Worm (Caenorhabditis elegans) whole organism, L2 larva: Measurements from ENCODE around the gene grl-3.

Experiments
- lin-39 ChIP-seq: fragments of 150-350 bp; optimal IDR thresholded peaks from 2 replicates; lab custom pipeline; 2014; ENCODE audit warnings: missing biosample characterization, missing genetic modification reagents, missing genetic modification characterization
- lsy-2 ChIP-seq, 2 experiments: fragments of 150-350 bp in 1 of 2; sonication (generic microtip) in 1 of 2; optimal IDR thresholded peaks; 2 replicates each; lab custom pipeline; 2014 to 2017; ENCODE audit warnings: missing biosample characterization in 2 of 2, missing genetic modification characterization in 2 of 2
- mdl-1 ChIP-seq, 2 experiments: fragments of 150-350 bp in 1 of 2; sonication (generic microtip) in 1 of 2; optimal IDR thresholded peaks; 2 replicates each; lab custom pipeline; 2017; ENCODE audit warnings: missing biosample characterization in 2 of 2, missing genetic modification characterization in 2 of 2
- nhr-11 ChIP-seq: fragments of 150-350 bp; optimal IDR thresholded peaks from 2 replicates; lab custom pipeline; 2014; ENCODE audit warnings: missing biosample characterization, missing genetic modification characterization
- nhr-77 ChIP-seq: fragments of 150-350 bp; optimal IDR thresholded peaks from 2 replicates; lab custom pipeline; 2014; ENCODE audit warnings: missing biosample characterization, missing genetic modification characterization
- snpc-4 ChIP-seq: fragments of 150-350 bp; optimal IDR thresholded peaks from 2 replicates; lab custom pipeline; 2014; ENCODE audit warnings: missing biosample characterization, missing genetic modification characterization
- unc-39 ChIP-seq: fragments of 150-350 bp; optimal IDR thresholded peaks from 2 replicates; lab custom pipeline; 2014; ENCODE audit warnings: missing biosample characterization, missing genetic modification characterization
- zag-1 ChIP-seq: fragments of 150-350 bp; optimal IDR thresholded peaks from 2 replicates; lab custom pipeline; 2014; ENCODE audit warnings: missing biosample characterization, missing genetic modification characterization

DNA sequence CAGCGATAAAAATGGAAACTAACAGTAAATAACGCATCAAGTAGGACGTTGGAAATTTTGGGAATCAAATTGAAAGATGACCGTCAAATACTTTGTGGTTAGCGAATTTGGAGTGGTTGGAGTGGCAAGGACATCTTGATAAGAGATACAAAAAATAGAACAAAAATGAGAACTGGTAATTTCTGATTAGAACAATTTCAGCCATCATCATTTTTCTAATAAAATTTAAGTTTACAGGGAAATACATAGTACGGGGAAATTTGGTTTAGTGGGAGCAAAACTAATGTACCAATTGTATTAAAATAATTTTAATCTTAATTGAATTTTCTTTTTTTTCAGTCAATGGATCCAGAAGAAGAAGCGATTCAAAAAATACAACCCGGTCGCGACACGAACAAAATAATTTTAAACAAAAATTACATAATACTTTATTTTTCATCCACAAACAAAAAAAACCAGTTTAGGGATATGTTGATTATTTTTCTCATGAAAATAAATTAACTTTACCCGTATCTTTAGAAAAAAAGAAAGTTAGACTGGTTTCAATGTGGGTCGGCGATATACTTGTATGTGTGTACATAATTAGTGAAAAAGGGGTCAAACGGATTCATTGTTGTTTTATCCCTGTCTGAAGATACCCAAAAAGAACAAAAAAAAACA, at the start of gene grl-3, which contains the start of gene K03B8.8:
- TF ChIP-seq mdl-1 (tag; optimal IDR thresholded peaks at IDR 0.05; lab: Kevin White, UChicago) = no peak
- TF ChIP-seq nhr-77 = no peak
- TF ChIP-seq zag-1 (tag; lab: Kevin White, UChicago) = no peak
- no peak for TF ChIP-seq lin-39
- no peak for TF ChIP-seq snpc-4 (tag; lab: Kevin White, UChicago)
- TF ChIP-seq nhr-11 (tag; lab: Kevin White, UChicago) = no peak
- TF ChIP-seq lsy-2 (tag; optimal IDR thresholded peaks at IDR 0.05; lab: Kevin White, UChicago) = no peak
- no peak for TF ChIP-seq unc-39
